Worm (Caenorhabditis elegans) whole organism, midembryonic: ENCODE results near the gene C30E1.4.
"Not testable (repeated sequence)": the region's sequence is repeated elsewhere in the genome, so short reads cannot be mapped to it uniquely, and the experiment has no call there.

Experiments
- T22C8.4 ChIP-seq: fragments of 200-800 bp; sonication (Bioruptor generic); IDR thresholded peaks from 2 replicates; pipeline ENCODE4 v1.3.6; 2022; ENCODE audit warnings: missing genetic modification characterization, missing compliant biosample characterization
- cog-1 ChIP-seq: sonication (generic microtip); optimal IDR thresholded peaks from 2 replicates; lab custom pipeline; 2016; ENCODE audit warnings: missing genetic modification characterization, missing compliant biosample characterization
- flt-1 ChIP-seq: fragments of 200-800 bp; sonication (Bioruptor generic); IDR thresholded peaks from 2 replicates; pipeline ENCODE4 v1.3.6; 2022; ENCODE audit warnings: missing genetic modification characterization, missing compliant biosample characterization
- klf-2 ChIP-seq: fragments of 200-800 bp; sonication (Bioruptor generic); conservative IDR thresholded peaks from 2 replicates; pipeline ENCODE4 v1.3.6; 2022; ENCODE audit warnings: missing genetic modification reagents, missing genetic modification characterization, missing compliant biosample characterization
- med-1 ChIP-seq: sonication (generic microtip); optimal IDR thresholded peaks from 2 replicates; lab custom pipeline; 2017; ENCODE audit warnings: missing genetic modification characterization, mild to moderate bottlenecking, missing compliant biosample characterization, antibody characterized with exemption, missing genetic modification reagents; ENCODE audit not compliant: insufficient read depth
- ref-1 ChIP-seq: fragments of 200-800 bp; sonication (Bioruptor generic); conservative IDR thresholded peaks from 2 replicates; pipeline ENCODE4 v1.3.6; 2022; ENCODE audit warnings: missing genetic modification reagents, missing genetic modification characterization, missing compliant biosample characterization
- tab-1 ChIP-seq: fragments of 200-800 bp; sonication (Bioruptor generic); IDR thresholded peaks from 2 replicates; pipeline ENCODE4 v1.3.6; 2022; ENCODE audit warnings: missing genetic modification characterization, missing compliant biosample characterization
- ztf-23 ChIP-seq: fragments of 200-800 bp; sonication (Bioruptor generic); IDR thresholded peaks from 2 replicates; pipeline ENCODE4 v1.3.6; 2022; ENCODE audit warnings: missing genetic modification reagents, missing genetic modification characterization, missing compliant biosample characterization
- ztf-29 ChIP-seq: fragments of 200-800 bp; sonication (Bioruptor generic); IDR thresholded peaks from 2 replicates; pipeline ENCODE4 v1.3.6; 2022; ENCODE audit warnings: missing genetic modification reagents, missing genetic modification characterization, missing compliant biosample characterization

The C30E1.4 gene

DNA sequence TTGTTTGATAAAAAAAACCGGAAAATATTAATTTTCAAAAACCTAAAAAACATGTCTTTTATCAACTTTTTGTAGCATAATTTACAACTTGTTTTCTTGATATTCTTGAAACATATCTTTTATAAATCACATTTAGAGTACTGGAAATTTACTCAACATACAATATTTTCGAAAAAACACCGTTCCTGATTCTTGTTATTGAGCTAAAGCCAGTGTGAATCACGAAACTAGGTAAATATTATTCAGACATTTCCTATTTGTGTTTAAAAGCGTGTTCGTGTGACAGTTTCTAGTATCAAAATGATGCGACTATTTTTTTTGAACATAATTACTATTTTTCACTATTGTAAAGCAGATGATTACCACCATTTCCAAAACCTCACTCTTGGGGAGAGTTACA, at the start of gene C30E1.4:
TSS of gene C30E1.4 (plus strand) at position 301 of the 400 bp plus-strand sequence.
- no peak for TF ChIP-seq T22C8.4 (GFP tag; lab: Robert Waterston, UW)
- no peak for TF ChIP-seq cog-1 (tag; lab: Kevin White, UChicago)
- TF ChIP-seq ref-1 (GFP tag; lab: Robert Waterston, UW) = no peak
- no peak for TF ChIP-seq tab-1 (GFP tag; lab: Robert Waterston, UW)
- TF ChIP-seq ztf-23 (GFP tag; lab: Robert Waterston, UW) = no peak
- TF ChIP-seq flt-1 (GFP tag; lab: Robert Waterston, UW) = no peak
- TF ChIP-seq ztf-29 (GFP tag; lab: Robert Waterston, UW) = no peak
- no peak for TF ChIP-seq med-1 (GFP tag; lab: Kevin White, UChicago)
- no peak for TF ChIP-seq klf-2 (GFP tag; lab: Robert Waterston, UW)

DNA sequence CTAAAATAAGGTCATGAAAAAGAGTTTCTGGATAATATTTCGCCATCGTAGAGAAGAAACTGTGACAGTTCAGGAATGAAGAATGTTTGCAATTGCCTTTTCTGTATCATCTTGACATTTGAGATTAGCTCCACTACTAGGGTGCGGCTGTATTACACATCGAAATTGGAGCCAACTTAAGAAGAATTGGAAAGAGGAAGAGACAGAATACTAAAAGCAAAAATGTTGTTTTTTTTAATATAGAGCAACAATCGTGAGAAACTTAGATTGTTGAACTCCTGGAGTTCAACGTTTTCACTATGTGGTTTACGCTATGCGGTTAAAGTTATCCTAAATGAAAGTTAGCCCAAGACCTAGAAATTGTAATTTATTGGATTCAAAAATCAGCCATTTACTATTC, 43.3 kb upstream of the C30E1.4 start, which contains the start of gene acs-9:
TSS of gene acs-9 (minus strand) at position 101 of the 400 bp plus-strand sequence.
- TF ChIP-seq klf-2 (GFP tag; lab: Robert Waterston, UW) = no peak
- TF ChIP-seq ztf-29 (GFP tag; lab: Robert Waterston, UW) = no peak
- no peak for TF ChIP-seq cog-1 (tag; lab: Kevin White, UChicago)
- no peak for TF ChIP-seq med-1 (GFP tag; lab: Kevin White, UChicago)
- no peak for TF ChIP-seq flt-1 (GFP tag; lab: Robert Waterston, UW)
- TF ChIP-seq ztf-23 (GFP tag; lab: Robert Waterston, UW) = no peak
- TF ChIP-seq tab-1 (GFP tag; lab: Robert Waterston, UW) = no peak
- TF ChIP-seq T22C8.4 (GFP tag; lab: Robert Waterston, UW) = no peak

ce11 chrX:16883426-16883825, 40.3 kb upstream of the C30E1.4 start, which contains the start of gene Y13C8A.1:
Gene Y13C8A.1, plus strand, starts transcription at chrX:16883726.
- TF ChIP-seq ztf-23, flt-1, T22C8.4 (GFP tag; lab: Robert Waterston, UW): not testable (repeated sequence)

- TF ChIP-seq ztf-23 (GFP tag; lab: Robert Waterston, UW) (no peak), ztf-29 (GFP tag; lab: Robert Waterston, UW) (no peak), klf-2 (GFP tag; lab: Robert Waterston, UW) (no peak), T22C8.4 (GFP tag; lab: Robert Waterston, UW) (no peak), med-1 (GFP tag; lab: Kevin White, UChicago) (no peak), cog-1 (tag; lab: Kevin White, UChicago) (no peak), tab-1 (GFP tag; lab: Robert Waterston, UW) (no peak), flt-1 (GFP tag; lab: Robert Waterston, UW) (no peak), ref-1 (GFP tag; lab: Robert Waterston, UW) (no peak)
These were observed 39.7 kb upstream of the C30E1.4 start for ce11 chrX:16884075-16884474.

DNA sequence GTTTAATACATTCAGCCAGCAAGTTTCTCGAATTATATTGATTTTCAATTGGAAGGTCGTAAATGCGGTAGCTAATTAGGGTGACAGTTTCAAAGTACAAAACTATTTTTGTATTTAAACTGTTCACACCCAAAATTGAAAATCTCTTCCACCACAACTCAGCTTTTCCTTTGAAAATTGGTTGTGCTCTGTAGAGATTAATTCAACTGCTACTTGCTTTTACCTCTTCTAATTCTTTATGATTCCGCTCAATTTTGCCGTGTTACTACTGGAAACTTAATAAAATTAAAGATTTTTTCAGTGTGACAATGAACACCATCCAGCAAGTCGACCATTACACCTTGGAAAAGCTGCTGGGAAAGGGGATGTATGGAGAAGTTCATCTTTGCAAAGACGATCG, 32.1 kb upstream of the C30E1.4 start, which contains the start of gene F39F10.3:
TSS of gene F39F10.3 (plus strand) at position 301 of the 400 bp plus-strand sequence.
- TF ChIP-seq ztf-23 (GFP tag; lab: Robert Waterston, UW) (no peak), flt-1 (GFP tag; lab: Robert Waterston, UW) (no peak), ztf-29 (GFP tag; lab: Robert Waterston, UW) (no peak), ref-1 (GFP tag; lab: Robert Waterston, UW) (no peak), T22C8.4 (GFP tag; lab: Robert Waterston, UW) (no peak), cog-1 (tag; lab: Kevin White, UChicago) (no peak), klf-2 (GFP tag; lab: Robert Waterston, UW) (no peak), tab-1 (GFP tag; lab: Robert Waterston, UW) (no peak), med-1 (GFP tag; lab: Kevin White, UChicago) (no peak)

DNA sequence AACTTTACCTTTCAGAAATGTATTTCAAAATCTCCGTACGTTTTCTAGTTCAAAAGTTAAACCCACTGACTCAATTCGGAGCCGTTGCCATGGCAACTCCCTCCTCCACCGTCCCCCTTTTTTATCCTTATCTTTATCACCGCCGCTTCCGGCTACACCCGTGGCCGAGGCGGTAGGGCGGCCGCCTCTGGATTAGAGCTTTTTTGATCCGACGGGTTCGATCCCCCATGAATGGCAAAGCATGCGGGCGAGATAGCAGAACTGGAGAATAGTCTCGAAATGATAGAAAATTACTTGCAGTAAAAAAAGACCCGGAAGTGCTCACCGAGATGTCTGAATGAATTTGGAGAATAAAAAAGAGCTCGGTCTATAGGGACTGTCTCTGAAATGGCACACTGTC, 30.0 kb upstream of the C30E1.4 start:
- TF ChIP-seq tab-1 (GFP tag; lab: Robert Waterston, UW) (0 out of 2 replicates have a peak, but pooled peaks have one; percentile 29), klf-2 (GFP tag; lab: Robert Waterston, UW) (no peak), ref-1 (GFP tag; lab: Robert Waterston, UW) (no peak)

DNA sequence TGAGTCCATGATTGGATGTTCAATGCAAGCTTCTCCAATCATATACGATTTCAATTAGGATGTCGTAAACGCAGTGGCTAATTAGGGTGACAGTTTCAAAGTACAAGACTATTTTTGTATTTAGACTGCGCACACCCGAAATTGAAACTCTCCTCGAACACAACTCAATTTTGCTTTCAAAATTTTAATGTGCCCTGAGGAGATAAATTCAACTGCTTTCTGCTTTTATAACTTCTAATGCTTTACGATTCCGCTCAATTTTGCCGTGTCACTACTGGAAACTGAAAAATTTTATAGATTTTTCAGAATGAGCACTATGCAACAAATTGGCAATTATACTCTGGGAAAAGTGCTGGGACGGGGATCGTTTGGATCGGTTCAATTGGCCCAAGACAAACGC, 29.2 kb upstream of the C30E1.4 start, which contains the start of gene F39F10.2:
TSS of gene F39F10.2 (plus strand) at position 301 of the 400 bp plus-strand sequence.
- TF ChIP-seq flt-1 (GFP tag; lab: Robert Waterston, UW) = no peak
- no peak for TF ChIP-seq T22C8.4 (GFP tag; lab: Robert Waterston, UW)
- TF ChIP-seq klf-2 (GFP tag; lab: Robert Waterston, UW) = no peak
- no peak for TF ChIP-seq ztf-29 (GFP tag; lab: Robert Waterston, UW)
- no peak for TF ChIP-seq tab-1 (GFP tag; lab: Robert Waterston, UW)
- TF ChIP-seq cog-1 (tag; lab: Kevin White, UChicago) = no peak
- TF ChIP-seq ztf-23 (GFP tag; lab: Robert Waterston, UW) = no peak
- TF ChIP-seq ref-1 (GFP tag; lab: Robert Waterston, UW) = no peak
- no peak for TF ChIP-seq med-1 (GFP tag; lab: Kevin White, UChicago)

- 0 out of 2 replicates have a peak, but pooled peaks have one; percentile 52 for TF ChIP-seq ztf-23 (GFP tag; lab: Robert Waterston, UW)
These were observed 21.8 kb upstream of the C30E1.4 start for ce11 chrX:16901906-16902383.

- no peak for TF ChIP-seq flt-1 (GFP tag; lab: Robert Waterston, UW)
- no peak for TF ChIP-seq ztf-23 (GFP tag; lab: Robert Waterston, UW)
- no peak for TF ChIP-seq ztf-29 (GFP tag; lab: Robert Waterston, UW)
- no peak for TF ChIP-seq ref-1 (GFP tag; lab: Robert Waterston, UW)
- no peak for TF ChIP-seq cog-1 (tag; lab: Kevin White, UChicago)
- TF ChIP-seq tab-1 (GFP tag; lab: Robert Waterston, UW) = no peak
- no peak for TF ChIP-seq T22C8.4 (GFP tag; lab: Robert Waterston, UW)
- no peak for TF ChIP-seq med-1 (GFP tag; lab: Kevin White, UChicago)
- no peak for TF ChIP-seq klf-2 (GFP tag; lab: Robert Waterston, UW)
These were observed 21.1 kb upstream of the C30E1.4 start for ce11 chrX:16902657-16903056.
